Fruit fly (Drosophila melanogaster): ENCODE data around the gene ppk27.

Gene ppk27

DNA sequence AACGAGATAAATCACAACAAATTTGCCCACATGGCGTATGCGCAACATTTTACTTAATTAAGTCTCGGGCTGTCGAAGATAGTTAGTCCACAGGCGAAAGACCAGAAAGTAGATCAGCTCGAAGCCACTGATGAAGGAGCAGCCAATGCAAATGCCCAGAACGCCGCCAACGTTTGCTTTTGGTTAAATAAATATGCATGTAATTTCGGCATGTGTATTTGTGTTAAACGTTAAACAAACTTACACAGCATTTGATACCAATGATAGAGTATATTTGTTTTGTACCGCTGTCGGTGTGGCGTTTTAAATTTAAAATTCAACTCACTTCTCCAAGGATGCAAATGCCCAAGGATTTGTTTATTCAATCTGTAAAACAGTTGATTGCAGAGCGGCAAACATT lies 1.4 kb downstream of the ppk27 start:
- TF ChIP-seq CG11696 (GFP tag; IDR thresholded peaks at IDR 0.05) (0 out of 2 replicates have a peak, but pooled peaks have one; percentile 10), GATAe (GFP tag; conservative IDR thresholded peaks at IDR 0.05) (no peak), vnd (GFP tag; IDR thresholded peaks at IDR 0.05; ENCODE audit: partially characterized antibody) (no peak), HLH3B (GFP tag; IDR thresholded peaks at IDR 0.05) (peak; percentile 55; the same call in 1 of the 2 replicates), CG13296 (GFP tag; optimal IDR thresholded peaks at IDR 0.05) (peak; percentile 23), kay (GFP tag; optimal IDR thresholded peaks at IDR 0.05) (no peak), CG15514 (GFP tag; optimal IDR thresholded peaks at IDR 0.05) (peak; percentile 43), so (GFP tag; IDR thresholded peaks at IDR 0.05) (peak; percentile 46; the same call in 2 of the 3 replicates), CG2678 (tag; optimal IDR thresholded peaks at IDR 0.05) (peak; percentile 32), BtbVII (GFP tag; optimal IDR thresholded peaks at IDR 0.05) (peak; percentile 16), nau (GFP tag; optimal IDR thresholded peaks at IDR 0.05) (peak; percentile 18), CG13775 (GFP tag; optimal IDR thresholded peaks at IDR 0.05) (no peak), CG7786 (GFP tag; optimal IDR thresholded peaks at IDR 0.05) (no peak), Pdp1 (GFP tag; optimal IDR thresholded peaks at IDR 0.05) (no peak), pita (GFP tag; optimal IDR thresholded peaks at IDR 0.05) (no peak), Atf6 (GFP tag; IDR thresholded peaks at IDR 0.05) (no peak), gro (GFP tag; optimal IDR thresholded peaks at IDR 0.05) (no peak), Hmr (GFP tag; optimal IDR thresholded peaks at IDR 0.05) (peak; percentile 5), pb (GFP tag; optimal IDR thresholded peaks at IDR 0.05) (no peak), CG13123 (GFP tag; optimal IDR thresholded peaks at IDR 0.05) (no peak), CG43689 (GFP tag; IDR thresholded peaks at IDR 0.05) (peak; percentile 20; the same call in 1 of the 2 replicates), cg (GFP tag; optimal IDR thresholded peaks at IDR 0.05) (no peak), maf-S (GFP tag; optimal IDR thresholded peaks at IDR 0.05) (no peak), Ets65A (GFP tag) (peak; percentile 90), Stat92E (GFP tag; optimal IDR thresholded peaks at IDR 0.05) (no peak), CG11695 (GFP tag; IDR thresholded peaks at IDR 0.05) (0 out of 3 replicates have a peak, but pooled peaks have one; percentile 7), C15 (GFP tag; IDR thresholded peaks at IDR 0.05) (no peak), Med (GFP tag) (peak; percentile 62), unpg (GFP tag; optimal IDR thresholded peaks at IDR 0.05) (peak; percentile 4), sob (GFP tag; IDR thresholded peaks at IDR 0.05) (peak; percentile 51; the same call in 1 of the 2 replicates), CG12071 (GFP tag; optimal IDR thresholded peaks at IDR 0.05) (peak; percentile 17), HHEX (GFP tag; optimal IDR thresholded peaks at IDR 0.05) (peak; percentile 52), Fer1 (GFP tag; optimal IDR thresholded peaks at IDR 0.05) (peak; percentile 34), sd (tag; optimal IDR thresholded peaks at IDR 0.05) (no peak), ranshi (GFP tag; IDR thresholded peaks at IDR 0.05) (peak; percentile 4; the same call in 1 of the 2 replicates), Ssrp (tag; optimal IDR thresholded peaks at IDR 0.05) (no peak), Rfx (GFP tag; IDR thresholded peaks at IDR 0.05) (peak; percentile 16; the same call in 1 of the 2 replicates), CG8290 (GFP tag; optimal IDR thresholded peaks at IDR 0.05) (no peak), CG8290 (tag; optimal IDR thresholded peaks at IDR 0.05) (peak in 1 of 2 experiments; percentile 37), onecut (GFP tag; IDR thresholded peaks at IDR 0.05) (no peak), hkb (optimal IDR thresholded peaks at IDR 0.05) (no peak), hkb (GFP tag; IDR thresholded peaks at IDR 0.05) (peak; percentile 49), Camta (GFP tag; optimal IDR thresholded peaks at IDR 0.05) (no peak), Lhr (GFP tag; optimal IDR thresholded peaks at IDR 0.05) (no peak), CG4404 (GFP tag; IDR thresholded peaks at IDR 0.05) (no peak), CG8924 (tag; optimal IDR thresholded peaks at IDR 0.05) (no peak), bowl (GFP tag; IDR thresholded peaks at IDR 0.05) (no peak), lab (GFP tag; optimal IDR thresholded peaks at IDR 0.05) (peak; percentile 4), E2f1 (GFP tag; IDR thresholded peaks at IDR 0.05) (peak; percentile 12; the same call in 1 of the 2 replicates), btn (GFP tag; optimal IDR thresholded peaks at IDR 0.05) (no peak), CG17385 (GFP tag; optimal IDR thresholded peaks at IDR 0.05) (peak; percentile 8)
